Fruit fly (Drosophila melanogaster): ENCODE data around the gene CG18088.

CG18088 gene

dm6 chr2L:8997285-8997684 lies 29.9 kb downstream of the CG18088 start, which contains the start of the genes alien and CG18661 (continued):
- TF ChIP-seq Myb (GFP tag; optimal IDR thresholded peaks at IDR 0.05) (peak; percentile 99), D19B (GFP tag; optimal IDR thresholded peaks at IDR 0.05) (peak; percentile 43), CG14441 (GFP tag; IDR thresholded peaks at IDR 0.05) (peak; percentile 91), Dip2 (GFP tag; IDR thresholded peaks at IDR 0.05) (no peak), br (optimal IDR thresholded peaks at IDR 0.05) (no peak), Tbp (GFP tag; optimal IDR thresholded peaks at IDR 0.05) (no peak), CG11093 (GFP tag; IDR thresholded peaks at IDR 0.05) (peak; percentile 72; the same call in 1 of the 3 replicates), sens-2 (GFP tag; IDR thresholded peaks at IDR 0.05) (peak; percentile 92), CG7839 (tag; optimal IDR thresholded peaks at IDR 0.05) (peak; percentile 87), CG7987 (GFP tag; optimal IDR thresholded peaks at IDR 0.05) (peak; percentile 54), wdn (GFP tag; IDR thresholded peaks at IDR 0.05) (peak; percentile 77), CG10209 (GFP tag; optimal IDR thresholded peaks at IDR 0.05) (peak; percentile 83), ftz-f1 (GFP tag; optimal IDR thresholded peaks at IDR 0.05) (peak; percentile 14), sqz (GFP tag; optimal IDR thresholded peaks at IDR 0.05) (peak; percentile 57), Bteb2 (GFP tag; optimal IDR thresholded peaks at IDR 0.05) (peak; percentile 67), p53 (GFP tag; optimal IDR thresholded peaks at IDR 0.05) (peak; percentile 91), gsb-n (tag; optimal IDR thresholded peaks at IDR 0.05) (peak; percentile 60), nerfin-2 (GFP tag; IDR thresholded peaks at IDR 0.05; ENCODE audit: partially characterized antibody) (peak; percentile 33; the same call in 1 of the 2 replicates), CG3838 (GFP tag; optimal IDR thresholded peaks at IDR 0.05) (peak; percentile 74), Asciz (GFP tag; optimal IDR thresholded peaks at IDR 0.05) (no peak), Meics (GFP tag; optimal IDR thresholded peaks at IDR 0.05) (peak; percentile 47), fd64A (GFP tag; optimal IDR thresholded peaks at IDR 0.05) (no peak), jigr1 (GFP tag; IDR thresholded peaks at IDR 0.05) (peak; percentile 97), onecut (GFP tag; IDR thresholded peaks at IDR 0.05) (peak; percentile 89), CG14014 (GFP tag; IDR thresholded peaks at IDR 0.05) (peak; percentile 88), CG12071 (GFP tag; optimal IDR thresholded peaks at IDR 0.05) (no peak), BEAF-32 (GFP tag; optimal IDR thresholded peaks at IDR 0.05) (peak; percentile 73), Hsf (GFP tag; optimal IDR thresholded peaks at IDR 0.05) (peak; percentile 85), fd3F (GFP tag; optimal IDR thresholded peaks at IDR 0.05) (peak; percentile 44), CG34224 (GFP tag; IDR thresholded peaks at IDR 0.05; ENCODE audit: partially characterized antibody) (no peak), CG6689 (GFP tag; IDR thresholded peaks at IDR 0.05) (peak; percentile 76), kay (GFP tag; optimal IDR thresholded peaks at IDR 0.05) (peak; percentile 96), zen2 (GFP tag; IDR thresholded peaks at IDR 0.05; ENCODE audit: partially characterized antibody) (no peak), sens (GFP tag) (peak; percentile 98), grau (tag; optimal IDR thresholded peaks at IDR 0.05) (peak; percentile 65), caup (GFP tag; optimal IDR thresholded peaks at IDR 0.05; ENCODE audit: severe bottlenecking) (peak; percentile 82), run (tag; optimal IDR thresholded peaks at IDR 0.05) (peak; percentile 54), CG12391 (tag; optimal IDR thresholded peaks at IDR 0.05) (peak; percentile 79), tin (GFP tag; optimal IDR thresholded peaks at IDR 0.05) (peak; percentile 92), CG16779 (GFP tag; IDR thresholded peaks at IDR 0.05) (peak; percentile 64), nau (GFP tag; optimal IDR thresholded peaks at IDR 0.05) (peak; percentile 14), prd (optimal IDR thresholded peaks at IDR 0.05) (no peak), prd (GFP tag; IDR thresholded peaks at IDR 0.05) (peak; percentile 95), ab (GFP tag; optimal IDR thresholded peaks at IDR 0.05) (peak; percentile 43), ERR (GFP tag; optimal IDR thresholded peaks at IDR 0.05) (peak; percentile 62), Mad (GFP tag; optimal IDR thresholded peaks at IDR 0.05) (peak; percentile 64), Camta (GFP tag; optimal IDR thresholded peaks at IDR 0.05) (peak; percentile 93), CG5180 (GFP tag; optimal IDR thresholded peaks at IDR 0.05) (no peak), lmd (GFP tag; IDR thresholded peaks at IDR 0.05) (peak; percentile 91), Xrp1 (GFP tag; IDR thresholded peaks at IDR 0.05) (peak; percentile 85), NC2β (GFP tag; optimal IDR thresholded peaks at IDR 0.05) (peak; percentile 70), CG4404 (GFP tag; IDR thresholded peaks at IDR 0.05) (peak; percentile 87)

Measured in whole organism, embryonic.